Worm (Caenorhabditis elegans) whole organism, late embryonic: Measurements from ENCODE around the gene ubxn-4.

Experiments used
- K09A11.1 ChIP-seq: sonication (generic microtip); optimal IDR thresholded peaks from 2 replicates; lab custom pipeline; 2017; ENCODE audit warnings: antibody characterized with exemption, mild to moderate bottlenecking, missing genetic modification characterization, missing compliant biosample characterization; ENCODE audit not compliant: insufficient read depth
- ama-1 ChIP-seq: fragments of 150-350 bp; optimal IDR thresholded peaks from 2 replicates; lab custom pipeline; 2014
- ceh-14 ChIP-seq: sonication (generic microtip); optimal IDR thresholded peaks from 2 replicates; lab custom pipeline; 2016; ENCODE audit warnings: missing genotype, missing genetic modification characterization, missing compliant biosample characterization
- ceh-2 ChIP-seq: sonication (generic microtip); optimal IDR thresholded peaks from 2 replicates; lab custom pipeline; 2016; ENCODE audit warnings: missing genotype, missing genetic modification characterization, missing compliant biosample characterization
- ceh-48 ChIP-seq: sonication (generic microtip); optimal IDR thresholded peaks from 2 replicates; lab custom pipeline; 2016; ENCODE audit warnings: missing genetic modification characterization, inconsistent platforms, missing compliant biosample characterization
- ets-4 ChIP-seq: sonication (generic microtip); optimal IDR thresholded peaks from 2 replicates; lab custom pipeline; 2016; ENCODE audit warnings: missing genetic modification characterization, missing compliant biosample characterization
- fkh-10 ChIP-seq: fragments of 150-350 bp; optimal IDR thresholded peaks from 2 replicates; lab custom pipeline; 2014; ENCODE audit warnings: missing biosample characterization, missing genetic modification reagents, missing genetic modification characterization
- lin-11 ChIP-seq: fragments of 200-800 bp; sonication (Bioruptor generic); optimal IDR thresholded peaks from 2 replicates; lab custom pipeline; 2018; ENCODE audit warnings: mild to moderate bottlenecking, missing genetic modification characterization, missing compliant biosample characterization
- nhr-11 ChIP-seq: fragments of 150-350 bp; optimal IDR thresholded peaks from 2 replicates; lab custom pipeline; 2014; ENCODE audit warnings: missing biosample characterization, missing genetic modification characterization
- pha-4 ChIP-seq: fragments of 150-350 bp; optimal IDR thresholded peaks from 2 replicates; lab custom pipeline; 2018; ENCODE audit warnings: missing biosample characterization, missing genetic modification reagents, missing genetic modification characterization
- rnt-1 ChIP-seq: sonication (generic microtip); optimal IDR thresholded peaks from 2 replicates; lab custom pipeline; 2016; ENCODE audit warnings: missing genetic modification characterization, missing compliant biosample characterization
- sox-4 ChIP-seq: sonication (generic microtip); optimal IDR thresholded peaks from 2 replicates; lab custom pipeline; 2017; ENCODE audit warnings: mild to moderate bottlenecking, missing genetic modification characterization, inconsistent platforms, missing compliant biosample characterization
- unc-86 ChIP-seq: sonication (generic microtip); optimal IDR thresholded peaks from 2 replicates; lab custom pipeline; 2016; ENCODE audit warnings: missing genetic modification characterization, missing compliant biosample characterization

DNA sequence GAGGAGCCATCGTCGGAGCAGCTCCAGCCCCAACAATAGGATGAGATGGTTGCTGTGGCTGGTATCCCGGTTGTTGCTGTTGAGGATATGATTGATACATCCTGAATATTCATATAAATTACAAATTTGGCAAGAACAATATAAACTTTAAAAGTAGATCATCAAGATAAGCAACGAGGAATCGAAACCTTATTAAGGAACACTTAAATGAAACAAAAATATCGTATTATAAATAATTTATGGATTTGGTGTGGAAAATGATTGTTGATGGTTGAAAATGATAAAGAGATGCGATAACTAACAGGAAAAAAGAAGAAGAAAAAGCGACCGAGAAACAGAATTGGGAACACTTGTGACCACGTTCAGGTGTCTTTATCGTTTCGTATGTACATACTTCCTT lies 34.0 kb upstream of the ubxn-4 start, which contains the start of gene pqn-96:
- TF ChIP-seq lin-11 (no peak), fkh-10 (no peak), ets-4 (no peak), K09A11.1 (tag; lab: Kevin White, UChicago) (no peak), ceh-48 (no peak), ama-1 (no peak), nhr-11 (tag; lab: Kevin White, UChicago) (no peak), ceh-2 (tag; lab: Kevin White, UChicago) (no peak), rnt-1 (tag; lab: Kevin White, UChicago) (no peak), unc-86 (tag; lab: Kevin White, UChicago) (no peak), pha-4 (tag; lab: Kevin White, UChicago) (no peak), ceh-14 (no peak), sox-4 (tag; lab: Kevin White, UChicago) (no peak)
